Fruit fly (Drosophila melanogaster) whole organism, pupa: ENCODE data around the gene CG3040.

Source experiments
- CG10348 ChIP-seq: fragments of 200-800 bp; sonication (Bioruptor generic); IDR thresholded peaks from 2 replicates; pipeline ENCODE4 v1.3.6; 2022; ENCODE audit warnings: missing biosample characterization, missing genetic modification characterization
- CG12605 ChIP-seq: fragments of 200-800 bp; sonication (Bioruptor generic); IDR thresholded peaks from 2 replicates; pipeline ENCODE4 v1.3.6; 2022; ENCODE audit warnings: missing biosample characterization, missing genetic modification characterization
- CG13204 ChIP-seq: fragments of 200-800 bp; sonication (Bioruptor generic); optimal IDR thresholded peaks from 2 replicates; lab custom pipeline; 2018; ENCODE audit warnings: missing biosample characterization, mild to moderate bottlenecking, missing genetic modification characterization, moderate library complexity
- CG14655 ChIP-seq: fragments of 200-800 bp; sonication (Bioruptor generic); optimal IDR thresholded peaks from 3 replicates; lab custom pipeline; 2017; ENCODE audit warnings: mild to moderate bottlenecking, missing biosample characterization, missing genetic modification reagents, missing genetic modification characterization
- CG15710 ChIP-seq: fragments of 200-800 bp; sonication (Bioruptor generic); optimal IDR thresholded peaks from 2 replicates; lab custom pipeline; 2018; ENCODE audit warnings: missing biosample characterization, mild to moderate bottlenecking, missing genetic modification characterization, moderate library complexity
- CG17806 ChIP-seq: fragments of 200-800 bp; sonication (Bioruptor generic); optimal IDR thresholded peaks from 2 replicates; lab custom pipeline; 2018; ENCODE audit warnings: missing biosample characterization, mild to moderate bottlenecking, missing genetic modification characterization, moderate library complexity
- CG32121 ChIP-seq: fragments of 200-800 bp; sonication (Bioruptor generic); IDR thresholded peaks from 2 replicates; pipeline ENCODE4 v1.3.6; 2022; ENCODE audit warnings: missing biosample characterization, missing genetic modification characterization
- CG34367 ChIP-seq: fragments of 200-800 bp; sonication (Bioruptor generic); optimal IDR thresholded peaks from 2 replicates; lab custom pipeline; 2018; ENCODE audit warnings: missing biosample characterization, mild to moderate bottlenecking, missing genetic modification characterization
- CG4496 ChIP-seq: fragments of 200-800 bp; sonication (Bioruptor generic); IDR thresholded peaks from 3 replicates; pipeline ENCODE4 v1.3.6; 2022; ENCODE audit warnings: missing biosample characterization, missing genetic modification characterization
- CG8159 ChIP-seq: fragments of 200-800 bp; sonication (Bioruptor generic); optimal IDR thresholded peaks from 3 replicates; lab custom pipeline; 2018; ENCODE audit warnings: missing biosample characterization, mild to moderate bottlenecking, missing genetic modification characterization, moderate library complexity
- CG8301 ChIP-seq: fragments of 200-800 bp; sonication (Bioruptor generic); optimal IDR thresholded peaks from 2 replicates; lab custom pipeline; 2018; ENCODE audit warnings: missing biosample characterization, mild to moderate bottlenecking, missing genetic modification characterization
- CG9948 ChIP-seq: fragments of 200-800 bp; sonication (Bioruptor generic); optimal IDR thresholded peaks from 2 replicates; lab custom pipeline; 2018; ENCODE audit warnings: missing biosample characterization, mild to moderate bottlenecking, missing genetic modification characterization, moderate library complexity
- D1 ChIP-seq: fragments of 200-800 bp; sonication (Bioruptor generic); optimal IDR thresholded peaks from 2 replicates; lab custom pipeline; 2018; ENCODE audit warnings: missing biosample characterization, mild to moderate bottlenecking, missing genetic modification characterization, moderate library complexity
- EcR ChIP-seq: fragments of 200-800 bp; sonication (Bioruptor generic); optimal IDR thresholded peaks from 3 replicates; lab custom pipeline; 2019; ENCODE audit warnings: missing biosample characterization, missing genetic modification characterization, mild to moderate bottlenecking, moderate library complexity, missing genetic modification reagents
- Ets98B ChIP-seq: fragments of 200-800 bp; sonication (Bioruptor generic); IDR thresholded peaks from 2 replicates; pipeline ENCODE4 v1.3.6; 2022; ENCODE audit warnings: missing biosample characterization, missing genetic modification characterization
- Pif1A ChIP-seq: fragments of 200-800 bp; sonication (Bioruptor generic); optimal IDR thresholded peaks from 3 replicates; lab custom pipeline; 2016; ENCODE audit warnings: missing biosample characterization, missing genetic modification characterization
- Pif1B ChIP-seq: fragments of 200-800 bp; sonication (Bioruptor generic); optimal IDR thresholded peaks from 3 replicates; lab custom pipeline; 2016; ENCODE audit warnings: missing biosample characterization, missing genetic modification characterization
- Snoo ChIP-seq: fragments of 200-800 bp; sonication (Bioruptor generic); optimal IDR thresholded peaks from 3 replicates; lab custom pipeline; 2017; ENCODE audit warnings: missing biosample characterization, mild to moderate bottlenecking, missing genetic modification characterization, inconsistent platforms
- fd96Ca ChIP-seq: fragments of 200-800 bp; sonication (Bioruptor generic); IDR thresholded peaks from 3 replicates; pipeline ENCODE4 v1.3.6; 2022; ENCODE audit warnings: missing biosample characterization, missing genetic modification characterization
- gl ChIP-seq: fragments of 200-800 bp; sonication (Bioruptor generic); optimal IDR thresholded peaks from 2 replicates; lab custom pipeline; 2018; ENCODE audit warnings: missing biosample characterization, mild to moderate bottlenecking, missing genetic modification characterization
- rn ChIP-seq: fragments of 200-800 bp; sonication (Bioruptor generic); IDR thresholded peaks from 2 replicates; pipeline ENCODE4 v1.3.6; 2022; ENCODE audit warnings: missing biosample characterization, missing genetic modification characterization

CG3040 gene

dm6 chrX:6981470-6981952, 8.3 kb upstream of the CG3040 start:
- peak; percentile 12 for TF ChIP-seq CG13204 (GFP tag; lab: Kevin White, UChicago)
- TF ChIP-seq CG12605 (GFP tag; lab: Robert Waterston, UW) = peak; percentile 45; the same call in 1 of the 2 replicates
- peak; percentile 50 for TF ChIP-seq CG32121 (GFP tag; lab: Robert Waterston, UW)
- TF ChIP-seq Pif1B = peak; percentile 51
- TF ChIP-seq CG8301 (tag; lab: Kevin White, UChicago) = no peak
- no peak for TF ChIP-seq CG8159
- TF ChIP-seq Ets98B (GFP tag; lab: Robert Waterston, UW) = peak; percentile 35
- TF ChIP-seq rn (GFP tag; lab: Robert Waterston, UW) = no peak
- TF ChIP-seq fd96Ca (GFP tag; lab: Robert Waterston, UW) = 0 out of 3 replicates have a peak, but pooled peaks have one; percentile 43
- no peak; the same call in 2 of the 3 replicates for TF ChIP-seq CG4496 (GFP tag; lab: Robert Waterston, UW)
- peak; percentile 24 for TF ChIP-seq EcR (GFP tag; lab: Kevin White, UChicago)
- TF ChIP-seq Snoo (tag; lab: Kevin White, UChicago) = no peak
- TF ChIP-seq Pif1A (GFP tag; lab: Kevin White, UChicago) = peak; percentile 29

- TF ChIP-seq CG8159 (no peak), CG12605 (GFP tag; lab: Robert Waterston, UW) (no peak), CG10348 (GFP tag; lab: Robert Waterston, UW) (no peak), fd96Ca (GFP tag; lab: Robert Waterston, UW) (no peak), Snoo (tag; lab: Kevin White, UChicago) (no peak), CG9948 (tag; lab: Kevin White, UChicago) (no peak), CG4496 (GFP tag; lab: Robert Waterston, UW) (no peak)
- TF ChIP-seq, all 21 proteins: peak for 0
Measured at dm6 chrX:6976911-6977310, 3.7 kb upstream of the CG3040 start.

dm6 chrX:6976364-6976763, 3.2 kb upstream of the CG3040 start:
- TF ChIP-seq Pif1A (GFP tag; lab: Kevin White, UChicago) = peak; percentile 28
- TF ChIP-seq fd96Ca (GFP tag; lab: Robert Waterston, UW) = 0 out of 3 replicates have a peak, but pooled peaks have one; percentile 47
- no peak for TF ChIP-seq CG13204 (GFP tag; lab: Kevin White, UChicago)
- TF ChIP-seq CG10348 (GFP tag; lab: Robert Waterston, UW) = no peak
- no peak for TF ChIP-seq rn (GFP tag; lab: Robert Waterston, UW)
- peak; percentile 44 for TF ChIP-seq CG15710 (tag; lab: Kevin White, UChicago)
- TF ChIP-seq CG32121 (GFP tag; lab: Robert Waterston, UW) = no peak
- peak; percentile 37 for TF ChIP-seq CG9948 (tag; lab: Kevin White, UChicago)
- peak; percentile 59 for TF ChIP-seq CG8159
- TF ChIP-seq gl = no peak
- TF ChIP-seq Ets98B (GFP tag; lab: Robert Waterston, UW) = peak; percentile 35; the same call in 1 of the 2 replicates
- TF ChIP-seq Pif1B = peak; percentile 2
- TF ChIP-seq D1 = no peak
- no peak for TF ChIP-seq EcR (GFP tag; lab: Kevin White, UChicago)
- peak; percentile 50 for TF ChIP-seq CG17806
- TF ChIP-seq CG14655 = peak; percentile 14
- peak; percentile 8 for TF ChIP-seq CG8301 (tag; lab: Kevin White, UChicago)
- no peak for TF ChIP-seq Snoo (tag; lab: Kevin White, UChicago)
- TF ChIP-seq CG34367 (tag; lab: Kevin White, UChicago) = peak; percentile 34
- TF ChIP-seq CG12605 (GFP tag; lab: Robert Waterston, UW) = no peak
- peak; percentile 27; the same call in 1 of the 3 replicates for TF ChIP-seq CG4496 (GFP tag; lab: Robert Waterston, UW)
- TF ChIP-seq, all 21 proteins: peak for 12

- TF ChIP-seq rn (GFP tag; lab: Robert Waterston, UW) = no peak
- TF ChIP-seq Pif1B = no peak
- no peak for TF ChIP-seq Snoo (tag; lab: Kevin White, UChicago)
- no peak for TF ChIP-seq EcR (GFP tag; lab: Kevin White, UChicago)
- TF ChIP-seq Ets98B (GFP tag; lab: Robert Waterston, UW) = no peak
- TF ChIP-seq CG8301 (tag; lab: Kevin White, UChicago) = no peak
- no peak for TF ChIP-seq CG10348 (GFP tag; lab: Robert Waterston, UW)
- no peak for TF ChIP-seq fd96Ca (GFP tag; lab: Robert Waterston, UW)
- no peak for TF ChIP-seq CG15710 (tag; lab: Kevin White, UChicago)
- no peak for TF ChIP-seq D1
- TF ChIP-seq CG32121 (GFP tag; lab: Robert Waterston, UW) = no peak
- no peak for TF ChIP-seq CG13204 (GFP tag; lab: Kevin White, UChicago)
- TF ChIP-seq CG34367 (tag; lab: Kevin White, UChicago) = no peak
- no peak for TF ChIP-seq gl
- no peak for TF ChIP-seq CG9948 (tag; lab: Kevin White, UChicago)
- TF ChIP-seq CG12605 (GFP tag; lab: Robert Waterston, UW) = no peak
- TF ChIP-seq CG14655 = no peak
- no peak for TF ChIP-seq Pif1A (GFP tag; lab: Kevin White, UChicago)
- no peak for TF ChIP-seq CG8159
Measured at dm6 chrX:6974221-6974620, 1.0 kb upstream of the CG3040 start.

dm6 chrX:6969364-6970137, 3.6 kb downstream of the CG3040 start, which contains the start of gene CG4586:
TSS of gene CG4586 (plus strand) at chrX:6969918.
- TF ChIP-seq Pif1A (GFP tag; lab: Kevin White, UChicago) = peak; percentile 99
- peak; percentile 95 for TF ChIP-seq Snoo (tag; lab: Kevin White, UChicago)
- TF ChIP-seq gl = peak; percentile 98
- TF ChIP-seq fd96Ca (GFP tag; lab: Robert Waterston, UW) = peak; percentile 99
- TF ChIP-seq Ets98B (GFP tag; lab: Robert Waterston, UW) = peak; percentile 99
- peak; percentile 95 for TF ChIP-seq CG13204 (GFP tag; lab: Kevin White, UChicago)
- peak; percentile 95 for TF ChIP-seq CG15710 (tag; lab: Kevin White, UChicago)
- peak; percentile 98 for TF ChIP-seq CG14655
- peak; percentile 100 for TF ChIP-seq Pif1B
- peak; percentile 100 for TF ChIP-seq CG12605 (GFP tag; lab: Robert Waterston, UW)
- peak; percentile 99 for TF ChIP-seq EcR (GFP tag; lab: Kevin White, UChicago)
- TF ChIP-seq CG9948 (tag; lab: Kevin White, UChicago) = peak; percentile 95
- TF ChIP-seq CG10348 (GFP tag; lab: Robert Waterston, UW) = peak; percentile 75
- TF ChIP-seq CG8301 (tag; lab: Kevin White, UChicago) = peak; percentile 99
- TF ChIP-seq CG17806 = peak; percentile 99
- peak; percentile 99 for TF ChIP-seq CG32121 (GFP tag; lab: Robert Waterston, UW)
- TF ChIP-seq CG34367 (tag; lab: Kevin White, UChicago) = peak; percentile 98
- TF ChIP-seq rn (GFP tag; lab: Robert Waterston, UW) = peak; percentile 91
- TF ChIP-seq CG8159 = peak; percentile 100
- TF ChIP-seq D1 = peak; percentile 97
- peak; percentile 99 for TF ChIP-seq CG4496 (GFP tag; lab: Robert Waterston, UW)
